Fruit fly (Drosophila melanogaster) whole organism, embryonic: ENCODE measurements around the gene Cpsf100.

ENCODE experiments used
- ATbp ChIP-seq: fragments of 200-800 bp; sonication (Bioruptor generic); optimal IDR thresholded peaks from 2 replicates; lab custom pipeline; 2017; ENCODE audit warnings: missing biosample characterization, mild to moderate bottlenecking, missing genetic modification characterization, missing genetic modification reagents
- B-H1 ChIP-seq: fragments of 200-800 bp; sonication (Bioruptor generic); IDR thresholded peaks from 3 replicates; pipeline ENCODE4 v1.3.6; 2022; ENCODE audit warnings: missing biosample characterization, missing genetic modification characterization
- Blimp-1 ChIP-seq: fragments of 200-800 bp; sonication (Bioruptor generic); optimal IDR thresholded peaks from 3 replicates; lab custom pipeline; 2018; ENCODE audit warnings: missing biosample characterization, missing genetic modification characterization, mild to moderate bottlenecking, moderate library complexity, missing genetic modification reagents
- CG10321 ChIP-seq: fragments of 200-800 bp; sonication (Bioruptor generic); IDR thresholded peaks from 2 replicates; pipeline ENCODE4 v1.3.6; 2022; ENCODE audit warnings: missing biosample characterization, missing genetic modification characterization
- CG10959 ChIP-seq: fragments of 200-800 bp; sonication (Bioruptor generic); IDR thresholded peaks from 2 replicates; pipeline ENCODE4 v1.3.6; 2022; ENCODE audit warnings: missing biosample characterization, missing genetic modification characterization
- CG12104 ChIP-seq: fragments of 200-800 bp; sonication (Bioruptor generic); optimal IDR thresholded peaks from 3 replicates; lab custom pipeline; 2016; ENCODE audit warnings: missing biosample characterization, missing genetic modification characterization
- CG13123 ChIP-seq: fragments of 200-800 bp; sonication (Bioruptor generic); optimal IDR thresholded peaks from 2 replicates; lab custom pipeline; 2016; ENCODE audit warnings: missing biosample characterization, missing genetic modification characterization
- CG15269 ChIP-seq: fragments of 200-800 bp; sonication (Bioruptor generic); optimal IDR thresholded peaks from 2 replicates; lab custom pipeline; 2018; ENCODE audit warnings: missing biosample characterization, mild to moderate bottlenecking, missing genetic modification characterization, moderate library complexity
- CG1529 ChIP-seq: fragments of 200-800 bp; sonication (Bioruptor generic); optimal IDR thresholded peaks from 3 replicates; lab custom pipeline; 2018; ENCODE audit warnings: missing biosample characterization, missing genetic modification characterization
- CG2120 ChIP-seq: fragments of 200-800 bp; sonication (Bioruptor generic); optimal IDR thresholded peaks from 3 replicates; lab custom pipeline; 2016; ENCODE audit warnings: missing biosample characterization, missing genetic modification characterization
- CG34422 ChIP-seq: fragments of 200-800 bp; sonication (Bioruptor generic); IDR thresholded peaks from 3 replicates; pipeline ENCODE4 v1.3.6; 2022; ENCODE audit warnings: missing biosample characterization, missing genetic modification characterization
- CG4424 ChIP-seq: fragments of 200-800 bp; sonication (Bioruptor generic); optimal IDR thresholded peaks from 3 replicates; lab custom pipeline; 2016; ENCODE audit warnings: missing biosample characterization, missing genetic modification characterization
- CG7357 ChIP-seq: fragments of 200-800 bp; sonication (Bioruptor generic); IDR thresholded peaks from 3 replicates; pipeline ENCODE4 v1.3.6; 2022; ENCODE audit warnings: missing biosample characterization, missing genetic modification characterization
- CG8944 ChIP-seq: fragments of 200-800 bp; sonication (Bioruptor generic); optimal IDR thresholded peaks from 3 replicates; lab custom pipeline; 2016; ENCODE audit warnings: missing biosample characterization, missing genetic modification characterization
- Dek ChIP-seq: fragments of 200-800 bp; sonication (Bioruptor generic); optimal IDR thresholded peaks from 3 replicates; lab custom pipeline; 2019; ENCODE audit warnings: missing biosample characterization, mild to moderate bottlenecking, missing genetic modification characterization, moderate library complexity
- Ets65A ChIP-seq: fragments of 200-800 bp; sonication (Bioruptor generic); peaks from one replicate; lab custom pipeline; 2016; ENCODE audit warnings: missing biosample characterization, missing genetic modification characterization
- Gug ChIP-seq: fragments of 200-800 bp; sonication (Bioruptor generic); IDR thresholded peaks from 4 replicates; pipeline ENCODE4 v1.3.6; 2022; ENCODE audit warnings: missing biosample characterization, missing genetic modification characterization
- HmgD ChIP-seq: fragments of 200-800 bp; sonication (Bioruptor generic); optimal IDR thresholded peaks from 3 replicates; lab custom pipeline; 2016; ENCODE audit warnings: missing biosample characterization, missing genetic modification characterization
- Hr3 ChIP-seq: fragments of 200-800 bp; sonication (Bioruptor generic); optimal IDR thresholded peaks from 3 replicates; lab custom pipeline; 2016; ENCODE audit warnings: missing biosample characterization, missing genetic modification characterization
- MBD-R2 ChIP-seq: fragments of 200-800 bp; sonication (Bioruptor generic); IDR thresholded peaks from 2 replicates; pipeline ENCODE4 v1.3.6; 2022; ENCODE audit warnings: missing biosample characterization, missing genetic modification characterization
- Optix ChIP-seq: fragments of 200-800 bp; sonication (Bioruptor generic); IDR thresholded peaks from 3 replicates; pipeline ENCODE4 v1.3.6; 2022; ENCODE audit warnings: missing biosample characterization, missing genetic modification characterization
- Ravus ChIP-seq: fragments of 200-800 bp; sonication (Bioruptor generic); IDR thresholded peaks from 2 replicates; pipeline ENCODE4 v1.3.6; 2022; ENCODE audit warnings: missing biosample characterization, missing genetic modification characterization
- Sox100B ChIP-seq: fragments of 200-800 bp; sonication (Bioruptor generic); optimal IDR thresholded peaks from 3 replicates; lab custom pipeline; 2018; ENCODE audit warnings: missing biosample characterization, mild to moderate bottlenecking, missing genetic modification characterization
- Xrp1 ChIP-seq: fragments of 200-800 bp; sonication (Bioruptor generic); IDR thresholded peaks from 2 replicates; pipeline ENCODE4 v1.3.6; 2022; ENCODE audit warnings: missing biosample characterization, missing genetic modification characterization
- abd-A ChIP-seq: fragments of 200-800 bp; sonication (Bioruptor generic); optimal IDR thresholded peaks from 3 replicates; lab custom pipeline; 2019; ENCODE audit warnings: missing biosample characterization, mild to moderate bottlenecking, missing genetic modification characterization, moderate library complexity
- amos ChIP-seq: fragments of 200-800 bp; sonication (Bioruptor generic); IDR thresholded peaks from 2 replicates; pipeline ENCODE4 v1.3.6; 2022; ENCODE audit warnings: missing biosample characterization, missing genetic modification characterization; ENCODE audit not compliant: partially characterized antibody
- caup ChIP-seq: fragments of 200-800 bp; sonication (Bioruptor generic); optimal IDR thresholded peaks from 3 replicates; lab custom pipeline; 2017; ENCODE audit warnings: missing biosample characterization, mild to moderate bottlenecking, missing genetic modification characterization, moderate library complexity; ENCODE audit not compliant: severe bottlenecking
- ci ChIP-seq: fragments of 200-800 bp; sonication (Bioruptor generic); IDR thresholded peaks from 3 replicates; pipeline ENCODE4 v1.3.6; 2022; ENCODE audit warnings: missing biosample characterization, missing genetic modification characterization
- dmrt99B ChIP-seq: fragments of 200-800 bp; sonication (Bioruptor generic); optimal IDR thresholded peaks from 2 replicates; lab custom pipeline; 2018; ENCODE audit warnings: missing biosample characterization, mild to moderate bottlenecking, missing genetic modification characterization, moderate library complexity
- gce ChIP-seq: fragments of 200-800 bp; sonication (Bioruptor generic); IDR thresholded peaks from 3 replicates; pipeline ENCODE4 v1.3.6; 2022; ENCODE audit warnings: missing biosample characterization, missing genetic modification characterization
- gro ChIP-seq: fragments of 200-800 bp; sonication (Bioruptor generic); optimal IDR thresholded peaks from 2 replicates; lab custom pipeline; 2016; ENCODE audit warnings: missing biosample characterization, missing genetic modification characterization
- mam ChIP-seq: fragments of 200-800 bp; sonication (Bioruptor generic); optimal IDR thresholded peaks from 3 replicates; lab custom pipeline; 2016; ENCODE audit warnings: missing biosample characterization, missing genetic modification characterization
- pho ChIP-seq: fragments of 200-800 bp; sonication (Bioruptor generic); optimal IDR thresholded peaks from 2 replicates; lab custom pipeline; 2016; ENCODE audit warnings: missing biosample characterization, missing genetic modification characterization
- prd ChIP-seq, 3 experiments: fragments of >200 bp in 2 of 3; fragments of 200-800 bp in 1 of 3; sonication (Bioruptor generic) in 1 of 3; optimal IDR thresholded peaks in 2 of 3; IDR thresholded peaks in 1 of 3; 2 replicates in 2 of 3; 3 replicates in 1 of 3; pipeline versions ENCODE4 v1.3.6 to Lab custom; 2017 to 2022; ENCODE audit warnings: missing biosample characterization in 1 of 3, missing genetic modification characterization in 1 of 3
- pros ChIP-seq: fragments of 200-800 bp; sonication (Bioruptor generic); optimal IDR thresholded peaks from 3 replicates; lab custom pipeline; 2019; ENCODE audit warnings: missing biosample characterization, mild to moderate bottlenecking, missing genetic modification characterization, moderate library complexity
- pzg ChIP-seq: fragments of 200-800 bp; sonication (Bioruptor generic); optimal IDR thresholded peaks from 3 replicates; lab custom pipeline; 2018; ENCODE audit warnings: missing biosample characterization, mild to moderate bottlenecking, missing genetic modification characterization, moderate library complexity
- stwl ChIP-seq: fragments of 200-800 bp; sonication (Bioruptor generic); optimal IDR thresholded peaks from 3 replicates; lab custom pipeline; 2018; ENCODE audit warnings: missing biosample characterization, mild to moderate bottlenecking, missing genetic modification characterization, moderate library complexity
- tgo ChIP-seq: fragments of 200-800 bp; sonication (Bioruptor generic); IDR thresholded peaks from 3 replicates; pipeline ENCODE4 v1.3.6; 2022; ENCODE audit warnings: missing biosample characterization, missing genetic modification characterization
- tup ChIP-seq: fragments of 200-800 bp; sonication (Bioruptor generic); optimal IDR thresholded peaks from 2 replicates; lab custom pipeline; 2016; ENCODE audit warnings: missing biosample characterization, mild to moderate bottlenecking, missing genetic modification characterization, moderate library complexity
- vvl ChIP-seq: fragments of 200-800 bp; sonication (Bioruptor generic); IDR thresholded peaks from 2 replicates; pipeline ENCODE4 v1.3.6; 2022; ENCODE audit warnings: missing biosample characterization, missing genetic modification characterization
- zen ChIP-seq: fragments of 200-800 bp; sonication (Bioruptor generic); optimal IDR thresholded peaks from 3 replicates; lab custom pipeline; 2018; ENCODE audit warnings: missing biosample characterization, mild to moderate bottlenecking, missing genetic modification characterization, moderate library complexity

Cpsf100 gene

dm6 chr3R:29004884-29005621 lies 29.3 kb upstream of the Cpsf100 start (continued):
- peak; percentile 7 for TF ChIP-seq gro
- TF ChIP-seq dmrt99B (tag; lab: Kevin White, UChicago) = peak; percentile 66
- TF ChIP-seq Gug = peak; percentile 25; the same call in 1 of the 4 replicates
- no peak for TF ChIP-seq MBD-R2 (GFP tag; lab: Robert Waterston, UW)
- TF ChIP-seq mam (GFP tag; lab: Kevin White, UChicago) = peak; percentile 12
- no peak for TF ChIP-seq stwl (tag; lab: Kevin White, UChicago)
- 0 out of 3 replicates have a peak, but pooled peaks have one; percentile 48 for TF ChIP-seq ci
- no peak for TF ChIP-seq caup (GFP tag; lab: Kevin White, UChicago)
- TF ChIP-seq HmgD (GFP tag; lab: Kevin White, UChicago) = no peak
- no peak for TF ChIP-seq Ravus (GFP tag; lab: Robert Waterston, UW)
- peak; percentile 38 for TF ChIP-seq CG4424 (GFP tag; lab: Kevin White, UChicago)
- no peak for TF ChIP-seq pzg (GFP tag; lab: Kevin White, UChicago)
- TF ChIP-seq CG34422 (GFP tag; lab: Robert Waterston, UW) = no peak
- peak; percentile 57 for TF ChIP-seq Xrp1 (GFP tag; lab: Robert Waterston, UW)
- TF ChIP-seq Optix (GFP tag; lab: Robert Waterston, UW) = no peak
- peak; percentile 40 for TF ChIP-seq Blimp-1 (GFP tag; lab: Kevin White, UChicago)
- TF ChIP-seq gce (GFP tag; lab: Robert Waterston, UW) = no peak; the same call in 2 of the 3 replicates
- no peak for TF ChIP-seq CG10959 (GFP tag; lab: Robert Waterston, UW)
- TF ChIP-seq CG8944 (GFP tag; lab: Kevin White, UChicago) = no peak
- peak; percentile 34; the same call in 1 of the 2 replicates for TF ChIP-seq vvl (GFP tag; lab: Robert Waterston, UW)
- TF ChIP-seq ATbp (GFP tag; lab: Kevin White, UChicago) = no peak
- no peak for TF ChIP-seq Dek (tag; lab: Kevin White, UChicago)
- peak; percentile 34 for TF ChIP-seq CG2120 (GFP tag; lab: Kevin White, UChicago)
- no peak for TF ChIP-seq pho (GFP tag; lab: Kevin White, UChicago)
- TF ChIP-seq pros (GFP tag; lab: Kevin White, UChicago) = no peak
- peak; percentile 22; the same call in 1 of the 3 replicates for TF ChIP-seq CG7357 (GFP tag; lab: Robert Waterston, UW)
- TF ChIP-seq tgo = no peak
- TF ChIP-seq CG15269 = peak; percentile 52
- no peak for TF ChIP-seq prd (optimal IDR thresholded peaks at IDR 0.05; lab: Kevin White, UChicago)
- TF ChIP-seq prd (GFP tag; IDR thresholded peaks at IDR 0.05; lab: Robert Waterston, UW) = peak; percentile 71; the same call in 2 of the 3 replicates
- TF ChIP-seq CG13123 (GFP tag; lab: Kevin White, UChicago) = no peak
- TF ChIP-seq Hr3 (GFP tag; lab: Kevin White, UChicago) = peak; percentile 4
- peak; percentile 11 for TF ChIP-seq Sox100B (GFP tag; lab: Kevin White, UChicago)
- TF ChIP-seq CG1529 = no peak
- TF ChIP-seq tup (GFP tag; lab: Kevin White, UChicago) = no peak
- TF ChIP-seq B-H1 (GFP tag; lab: Robert Waterston, UW) = no peak

DNA sequence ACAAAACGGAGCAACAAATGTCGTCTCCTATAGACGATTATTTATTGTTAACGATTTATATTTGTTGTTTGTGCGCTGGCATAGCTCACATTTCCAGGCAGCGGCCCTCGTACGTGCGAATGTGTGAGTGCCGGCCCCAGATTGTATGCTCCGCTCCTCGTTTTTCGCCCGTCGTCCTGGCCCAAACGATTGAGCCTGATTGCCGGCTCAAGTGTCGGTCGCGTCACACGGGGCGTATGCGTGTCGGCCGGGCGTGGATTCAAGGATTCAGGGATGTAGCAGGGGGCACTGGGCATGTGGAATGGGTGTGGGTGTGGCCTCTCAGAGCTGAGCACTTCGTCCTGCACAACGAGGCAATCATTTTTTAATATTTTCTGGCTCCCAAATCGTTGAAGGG lies 28.8 kb upstream of the Cpsf100 start:
- TF ChIP-seq amos = no peak
- no peak for TF ChIP-seq CG12104
- TF ChIP-seq CG10321 (GFP tag; lab: Robert Waterston, UW) = no peak
- peak; percentile 93 for TF ChIP-seq Ets65A (GFP tag; lab: Kevin White, UChicago)
- TF ChIP-seq abd-A (tag; lab: Kevin White, UChicago) = peak; percentile 22
- TF ChIP-seq zen (tag; lab: Kevin White, UChicago) = no peak
- TF ChIP-seq, all 482 proteins: peak for 2
